Worm (Caenorhabditis elegans) whole organism, young adult: Measurements from ENCODE around the gene ugt-66.

ENCODE experiments used
- B0261.1 ChIP-seq: sonication (generic microtip); optimal IDR thresholded peaks from 2 replicates; lab custom pipeline; 2016; ENCODE audit warnings: mild to moderate bottlenecking, missing genetic modification characterization, moderate library complexity, missing compliant biosample characterization
- ceh-79 ChIP-seq: sonication (generic microtip); optimal IDR thresholded peaks from 2 replicates; lab custom pipeline; 2017; ENCODE audit warnings: mild to moderate bottlenecking, missing genetic modification characterization, missing compliant biosample characterization
- nhr-80 ChIP-seq: sonication (generic microtip); optimal IDR thresholded peaks from 2 replicates; lab custom pipeline; 2016; ENCODE audit warnings: missing genetic modification characterization, missing compliant biosample characterization
- snpc-1.3 ChIP-seq: sonication (generic microtip); optimal IDR thresholded peaks from 2 replicates; lab custom pipeline; 2017; ENCODE audit warnings: missing genetic modification characterization, mild to moderate bottlenecking, missing compliant biosample characterization, antibody characterized with exemption, moderate library complexity, missing genotype, missing genetic modification reagents; ENCODE audit not compliant: insufficient read depth
- unc-130 ChIP-seq: sonication (generic microtip); optimal IDR thresholded peaks from 2 replicates; lab custom pipeline; 2016; ENCODE audit warnings: missing genetic modification reagents, missing genetic modification characterization, missing compliant biosample characterization
- unc-62 ChIP-seq: fragments of 150-350 bp; optimal IDR thresholded peaks from 2 replicates; lab custom pipeline; 2014; ENCODE audit warnings: missing biosample characterization, missing genetic modification reagents, missing genetic modification characterization
- ztf-3 ChIP-seq: fragments of 200-800 bp; sonication (Bioruptor generic); optimal IDR thresholded peaks from 2 replicates; lab custom pipeline; 2018; ENCODE audit warnings: mild to moderate bottlenecking, missing genetic modification characterization, missing compliant biosample characterization

ce11 chrIII:6148684-6149083 is 45.7 kb downstream of the ugt-66 start:
- TF ChIP-seq ztf-3 (GFP tag; lab: Kevin White, UChicago) (no peak), B0261.1 (tag; lab: Kevin White, UChicago) (no peak), nhr-80 (tag; lab: Kevin White, UChicago) (no peak), unc-130 (GFP tag; lab: Kevin White, UChicago) (no peak), unc-62 (GFP tag; lab: Kevin White, UChicago) (no peak), snpc-1.3 (no peak), ceh-79 (no peak)
